Worm (Caenorhabditis elegans) whole organism, young adult: ENCODE measurements around the gene daf-11.

Source experiments
- ceh-91 ChIP-seq: fragments of 200-800 bp; sonication (Bioruptor generic); IDR thresholded peaks from 2 replicates; pipeline ENCODE4 v1.3.6; 2022; ENCODE audit warnings: missing genetic modification reagents, missing genetic modification characterization, missing compliant biosample characterization
- nfya-1 ChIP-seq: sonication (generic microtip); optimal IDR thresholded peaks from 2 replicates; lab custom pipeline; 2017; ENCODE audit warnings: antibody characterized with exemption, missing compliant biosample characterization, missing genetic modification characterization, borderline replicate concordance; ENCODE audit not compliant: insufficient read depth
- repo-1 ChIP-seq: sonication (generic microtip); optimal IDR thresholded peaks from 2 replicates; lab custom pipeline; 2017; ENCODE audit warnings: mild to moderate bottlenecking, missing genetic modification characterization, missing compliant biosample characterization
- unc-130 ChIP-seq: sonication (generic microtip); optimal IDR thresholded peaks from 2 replicates; lab custom pipeline; 2016; ENCODE audit warnings: missing genetic modification reagents, missing genetic modification characterization, missing compliant biosample characterization

DNA sequence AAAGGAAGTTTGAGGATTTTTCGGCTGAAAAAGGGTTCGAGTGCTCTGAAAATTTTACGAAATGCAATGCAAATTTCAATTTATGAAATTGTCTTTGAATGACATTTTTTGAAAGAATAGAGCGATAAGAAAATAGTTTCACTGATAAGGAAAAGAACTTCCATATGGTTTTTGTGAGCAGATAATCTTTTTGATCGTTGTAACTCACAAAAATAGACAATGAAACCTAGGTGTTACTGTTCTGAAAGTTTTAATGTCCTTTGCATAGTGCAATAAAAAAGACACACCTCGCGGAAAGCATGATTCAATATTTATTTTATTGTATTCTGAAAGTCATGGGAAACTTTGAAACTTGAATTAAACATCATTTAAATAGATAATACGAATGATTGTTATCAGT, 8.9 kb downstream of the daf-11 start:
- TF ChIP-seq nfya-1: no peak
- no peak for TF ChIP-seq repo-1 (tag; lab: Kevin White, UChicago)
- no peak for TF ChIP-seq ceh-91 (GFP tag; lab: Robert Waterston, UW)
- no peak for TF ChIP-seq unc-130 (GFP tag; lab: Kevin White, UChicago)
